Worm (Caenorhabditis elegans) whole organism, young adult: ENCODE results near the gene srh-99.

ENCODE experiments used
- D2030.7 ChIP-seq: fragments of 200-800 bp; sonication (Bioruptor generic); IDR thresholded peaks from 2 replicates; pipeline ENCODE4 v1.3.6; 2022; ENCODE audit warnings: missing genetic modification reagents, missing genetic modification characterization, missing compliant biosample characterization
- F23B12.7 ChIP-seq: sonication (generic microtip); optimal IDR thresholded peaks from 2 replicates; lab custom pipeline; 2017; ENCODE audit warnings: missing genetic modification characterization, mild to moderate bottlenecking, missing compliant biosample characterization, antibody characterized with exemption, moderate library complexity; ENCODE audit not compliant: insufficient read depth
- F33H1.4 ChIP-seq: fragments of 200-800 bp; sonication (Bioruptor generic); IDR thresholded peaks from 2 replicates; pipeline ENCODE4 v1.3.6; 2022; ENCODE audit warnings: missing genetic modification reagents, missing genetic modification characterization, missing compliant biosample characterization
- F39B2.1 ChIP-seq: fragments of 200-800 bp; sonication (Bioruptor generic); IDR thresholded peaks from 2 replicates; pipeline ENCODE4 v1.3.6; 2022; ENCODE audit warnings: missing genetic modification reagents, missing genetic modification characterization, missing compliant biosample characterization
- F55B11.4 ChIP-seq: sonication (generic microtip); optimal IDR thresholded peaks from 2 replicates; lab custom pipeline; 2016; ENCODE audit warnings: missing compliant biosample characterization, missing genetic modification characterization, borderline replicate concordance; ENCODE audit not compliant: insufficient read depth
- K11D2.4 ChIP-seq: fragments of 200-800 bp; sonication (Bioruptor generic); IDR thresholded peaks from 2 replicates; pipeline ENCODE4 v1.3.6; 2022; ENCODE audit warnings: missing genetic modification reagents, missing genetic modification characterization, missing compliant biosample characterization
- Y53F4B.3 ChIP-seq: fragments of 200-800 bp; sonication (Bioruptor generic); IDR thresholded peaks from 2 replicates; pipeline ENCODE4 v1.3.6; 2022; ENCODE audit warnings: missing genetic modification reagents, missing genetic modification characterization, missing compliant biosample characterization
- Y56A3A.18 ChIP-seq: fragments of 200-800 bp; sonication (Bioruptor generic); IDR thresholded peaks from 2 replicates; pipeline ENCODE4 v1.3.6; 2022; ENCODE audit warnings: missing genetic modification reagents, missing genetic modification characterization, missing compliant biosample characterization
- akir-1 ChIP-seq: fragments of 200-800 bp; sonication (Bioruptor generic); optimal IDR thresholded peaks from 2 replicates; lab custom pipeline; 2018; ENCODE audit warnings: mild to moderate bottlenecking, missing genetic modification characterization, moderate library complexity, missing compliant biosample characterization
- ama-1 ChIP-seq, 3 experiments: fragments of 150-350 bp in 1 of 3; sonication (generic microtip) in 2 of 3; optimal IDR thresholded peaks; 2 replicates each; lab custom pipeline; 2014 to 2018; ENCODE audit warnings: missing biosample characterization in 2 of 3, missing genetic modification characterization in 2 of 3, missing genetic modification reagents in 2 of 3
- attf-5 ChIP-seq: fragments of 200-800 bp; sonication (Bioruptor generic); optimal IDR thresholded peaks from 2 replicates; lab custom pipeline; 2018; ENCODE audit warnings: mild to moderate bottlenecking, missing genetic modification characterization, missing compliant biosample characterization
- bed-1 ChIP-seq: fragments of 200-800 bp; sonication (Bioruptor generic); IDR thresholded peaks from 2 replicates; pipeline ENCODE4 v1.3.6; 2022; ENCODE audit warnings: missing genetic modification reagents, missing genetic modification characterization, missing compliant biosample characterization
- ceh-27 ChIP-seq: fragments of 200-800 bp; sonication (Bioruptor generic); optimal IDR thresholded peaks from 2 replicates; lab custom pipeline; 2018; ENCODE audit warnings: mild to moderate bottlenecking, missing genetic modification characterization, moderate library complexity, missing compliant biosample characterization
- ceh-40 ChIP-seq: fragments of 200-800 bp; sonication (Bioruptor generic); IDR thresholded peaks from 2 replicates; pipeline ENCODE4 v1.3.6; 2022; ENCODE audit warnings: missing genetic modification characterization, missing compliant biosample characterization
- dpff-1 ChIP-seq: sonication (generic microtip); optimal IDR thresholded peaks from 2 replicates; lab custom pipeline; 2017; ENCODE audit warnings: mild to moderate bottlenecking, missing genetic modification characterization, missing compliant biosample characterization
- efl-1 ChIP-seq: fragments of 150-350 bp; optimal IDR thresholded peaks from 2 replicates; lab custom pipeline; 2014; ENCODE audit warnings: missing biosample characterization, missing genetic modification reagents, missing genetic modification characterization
- ets-4 ChIP-seq: fragments of 200-800 bp; sonication (Bioruptor generic); optimal IDR thresholded peaks from 2 replicates; lab custom pipeline; 2018; ENCODE audit warnings: mild to moderate bottlenecking, missing genetic modification characterization, missing compliant biosample characterization
- hlh-12 ChIP-seq: sonication (generic microtip); optimal IDR thresholded peaks from 2 replicates; lab custom pipeline; 2016; ENCODE audit warnings: missing genetic modification characterization, missing compliant biosample characterization
- hmg-1.2 ChIP-seq: fragments of 200-800 bp; sonication (Bioruptor generic); IDR thresholded peaks from 2 replicates; pipeline ENCODE4 v1.3.6; 2022; ENCODE audit warnings: missing genetic modification reagents, missing genetic modification characterization, missing compliant biosample characterization
- lag-1 ChIP-seq: fragments of 200-800 bp; sonication (Bioruptor generic); IDR thresholded peaks from 2 replicates; pipeline ENCODE4 v1.3.6; 2022; ENCODE audit warnings: missing genetic modification reagents, missing genetic modification characterization, missing compliant biosample characterization
- let-526 ChIP-seq: fragments of 200-800 bp; sonication (Bioruptor generic); IDR thresholded peaks from 2 replicates; pipeline ENCODE4 v1.3.6; 2022; ENCODE audit warnings: missing genetic modification reagents, missing genetic modification characterization, missing compliant biosample characterization
- lir-1 ChIP-seq: fragments of 200-800 bp; sonication (Bioruptor generic); conservative IDR thresholded peaks from 2 replicates; pipeline ENCODE4 v1.3.6; 2022; ENCODE audit warnings: missing genetic modification reagents, missing genetic modification characterization, missing compliant biosample characterization
- madf-10 ChIP-seq: sonication (generic microtip); optimal IDR thresholded peaks from 2 replicates; lab custom pipeline; 2016; ENCODE audit warnings: mild to moderate bottlenecking, missing genetic modification characterization, missing compliant biosample characterization
- madf-3 ChIP-seq: fragments of 200-800 bp; sonication (Bioruptor generic); IDR thresholded peaks from 2 replicates; pipeline ENCODE4 v1.3.6; 2022; ENCODE audit warnings: missing genetic modification reagents, missing genetic modification characterization, missing compliant biosample characterization
- madf-6 ChIP-seq: fragments of 200-800 bp; sonication (Bioruptor generic); IDR thresholded peaks from 2 replicates; pipeline ENCODE4 v1.3.6; 2022; ENCODE audit warnings: missing genetic modification reagents, missing genetic modification characterization, missing compliant biosample characterization
- madf-8 ChIP-seq: fragments of 200-800 bp; sonication (Bioruptor generic); conservative IDR thresholded peaks from 2 replicates; pipeline ENCODE4 v1.3.6; 2022; ENCODE audit warnings: missing genetic modification reagents, missing genetic modification characterization, missing compliant biosample characterization
- mcd-1 ChIP-seq: fragments of 200-800 bp; sonication (Bioruptor generic); IDR thresholded peaks from 2 replicates; pipeline ENCODE4 v1.3.6; 2022; ENCODE audit warnings: missing genetic modification reagents, missing genetic modification characterization, missing compliant biosample characterization
- mel-28 ChIP-seq: sonication (generic microtip); optimal IDR thresholded peaks from 2 replicates; lab custom pipeline; 2016; ENCODE audit warnings: borderline replicate concordance, mild to moderate bottlenecking, missing genetic modification characterization, missing compliant biosample characterization
- nfya-1 ChIP-seq: sonication (generic microtip); optimal IDR thresholded peaks from 2 replicates; lab custom pipeline; 2017; ENCODE audit warnings: antibody characterized with exemption, missing compliant biosample characterization, missing genetic modification characterization, borderline replicate concordance; ENCODE audit not compliant: insufficient read depth
- nhr-179 ChIP-seq: sonication (generic microtip); optimal IDR thresholded peaks from 2 replicates; lab custom pipeline; 2016; ENCODE audit warnings: mild to moderate bottlenecking, missing genetic modification characterization, missing compliant biosample characterization
- nhr-27 ChIP-seq: fragments of 200-800 bp; sonication (Bioruptor generic); optimal IDR thresholded peaks from 2 replicates; lab custom pipeline; 2018; ENCODE audit warnings: mild to moderate bottlenecking, missing genetic modification characterization, moderate library complexity, missing compliant biosample characterization
- pha-4 ChIP-seq: fragments of 150-350 bp; sonication (generic microtip); optimal IDR thresholded peaks from 2 replicates; lab custom pipeline; 2014; ENCODE audit warnings: missing biosample characterization, missing genetic modification reagents, missing genetic modification characterization
- rec-8 ChIP-seq, 2 experiments: sonication (generic microtip); optimal IDR thresholded peaks; 2 replicates each; lab custom pipeline; 2016; ENCODE audit warnings: mild to moderate bottlenecking in 2 of 2, missing genetic modification characterization in 2 of 2, missing genetic modification reagents in 2 of 2, missing genotype in 2 of 2, missing biosample characterization in 1 of 2, missing compliant biosample characterization in 1 of 2, moderate library complexity in 1 of 2
- repo-1 ChIP-seq: sonication (generic microtip); optimal IDR thresholded peaks from 2 replicates; lab custom pipeline; 2017; ENCODE audit warnings: mild to moderate bottlenecking, missing genetic modification characterization, missing compliant biosample characterization
- sea-2 ChIP-seq: fragments of 200-800 bp; sonication (Bioruptor generic); IDR thresholded peaks from 2 replicates; pipeline ENCODE4 v1.3.6; 2022; ENCODE audit warnings: missing genetic modification characterization, missing compliant biosample characterization
- snpc-1.3 ChIP-seq: sonication (generic microtip); optimal IDR thresholded peaks from 2 replicates; lab custom pipeline; 2017; ENCODE audit warnings: missing genetic modification characterization, mild to moderate bottlenecking, missing compliant biosample characterization, antibody characterized with exemption, moderate library complexity, missing genotype, missing genetic modification reagents; ENCODE audit not compliant: insufficient read depth
- snpc-4 ChIP-seq, 5 experiments: fragments of 150-350 bp in 1 of 5; sonication (generic microtip) in 4 of 5; optimal IDR thresholded peaks; 2 replicates each; lab custom pipeline; 2014 to 2018; ENCODE audit warnings: missing genetic modification characterization in 5 of 5, missing biosample characterization in 3 of 5, antibody characterized with exemption in 2 of 5, mild to moderate bottlenecking in 2 of 5, missing compliant biosample characterization in 2 of 5, missing genotype in 2 of 5, moderate library complexity in 2 of 5, missing genetic modification reagents in 1 of 5
- tbp1 ChIP-seq: fragments of 200-800 bp; sonication (Bioruptor generic); optimal IDR thresholded peaks from 2 replicates; lab custom pipeline; 2018; ENCODE audit warnings: mild to moderate bottlenecking, missing genetic modification characterization, missing compliant biosample characterization
- tbx-9 ChIP-seq: sonication (generic microtip); optimal IDR thresholded peaks from 2 replicates; lab custom pipeline; 2016; ENCODE audit warnings: borderline replicate concordance, missing genetic modification characterization, inconsistent platforms, missing compliant biosample characterization
- zfh-2 ChIP-seq: fragments of 200-800 bp; sonication (Bioruptor generic); conservative IDR thresholded peaks from 2 replicates; pipeline ENCODE4 v1.3.6; 2022; ENCODE audit warnings: missing genetic modification reagents, missing genetic modification characterization, missing compliant biosample characterization
- ztf-3 ChIP-seq: fragments of 200-800 bp; sonication (Bioruptor generic); optimal IDR thresholded peaks from 2 replicates; lab custom pipeline; 2018; ENCODE audit warnings: mild to moderate bottlenecking, missing genetic modification characterization, missing compliant biosample characterization

Gene srh-99

DNA sequence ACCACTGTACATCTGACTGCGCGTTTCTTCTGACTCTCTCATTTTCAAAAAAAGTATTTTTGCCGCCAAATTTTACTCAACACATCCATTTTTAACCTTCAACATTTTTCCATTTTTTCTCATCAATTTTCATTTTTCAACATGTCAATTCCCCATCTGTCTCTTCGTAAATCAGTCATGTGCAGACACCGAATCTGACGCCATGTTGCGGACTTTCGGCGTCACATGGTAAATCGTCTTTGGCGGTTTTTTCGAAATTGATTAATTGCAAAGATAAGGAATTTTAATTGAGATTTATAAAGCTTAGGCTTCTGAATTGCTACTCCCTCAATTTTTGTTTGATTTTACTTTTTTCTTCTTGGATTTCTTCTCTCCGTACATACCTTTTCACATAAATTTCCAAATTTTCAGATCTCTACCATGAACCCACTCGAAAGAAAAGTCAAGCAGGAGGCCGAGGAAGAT is 33.6 kb downstream of the srh-99 start, which contains the start of gene F19B10.1 (continued):
- TF ChIP-seq mel-28 (tag; lab: Kevin White, UChicago): no peak

DNA sequence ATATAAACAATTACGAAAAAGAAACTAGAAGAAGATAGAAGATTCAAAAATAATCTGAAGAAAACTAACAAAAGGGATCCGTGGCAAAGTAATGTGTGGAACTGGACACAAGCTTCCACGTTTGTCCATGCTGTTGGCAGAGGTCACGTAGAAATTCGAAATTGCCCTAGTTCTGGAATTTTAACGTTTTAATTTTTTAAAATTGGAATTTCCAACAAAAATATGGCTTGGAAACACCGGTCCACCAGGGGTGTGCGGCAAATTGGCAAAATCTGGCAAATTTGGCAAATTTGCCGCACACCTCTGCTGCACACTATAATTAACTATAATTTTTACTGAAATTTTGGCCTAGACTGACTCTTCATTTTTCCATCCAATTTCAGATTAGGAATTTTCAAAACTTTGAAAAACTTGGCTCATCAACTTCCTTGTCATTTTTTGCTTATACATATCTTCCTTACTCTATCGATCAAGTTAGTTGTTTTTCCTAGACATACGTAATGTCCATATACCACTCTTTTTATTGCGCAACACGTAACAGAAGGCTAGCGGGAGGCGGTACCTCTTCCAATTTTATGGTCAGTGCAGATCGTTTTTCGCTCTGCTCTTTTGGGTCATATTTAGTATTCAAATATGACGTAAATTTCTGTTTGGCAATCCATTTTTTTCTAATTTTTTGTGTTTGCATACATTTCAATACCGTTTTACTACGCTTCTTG is 34.8 kb downstream of the srh-99 start, which contains the start of gene F19B10.10:
F19B10.10 (minus strand) TSS at position 51 of the 719 bp plus-strand sequence.
- TF ChIP-seq zfh-2 (GFP tag; lab: Robert Waterston, UW) (no peak), ceh-27 (GFP tag; lab: Kevin White, UChicago) (no peak), attf-5 (GFP tag; lab: Kevin White, UChicago) (no peak), tbx-9 (tag; lab: Kevin White, UChicago) (no peak), F39B2.1 (GFP tag; lab: Robert Waterston, UW) (no peak), let-526 (GFP tag; lab: Robert Waterston, UW) (no peak), F23B12.7 (tag; lab: Kevin White, UChicago) (no peak), lir-1 (GFP tag; lab: Robert Waterston, UW) (no peak), sea-2 (GFP tag; lab: Robert Waterston, UW) (no peak), Y53F4B.3 (GFP tag; lab: Robert Waterston, UW) (no peak), madf-8 (GFP tag; lab: Robert Waterston, UW) (no peak), ama-1 (optimal IDR thresholded peaks at IDR 0.05; lab: Kevin White, UChicago) (no peak), ama-1 (GFP tag; optimal IDR thresholded peaks at IDR 0.05; lab: Kevin White, UChicago) (no peak), lag-1 (GFP tag; lab: Robert Waterston, UW) (no peak), akir-1 (GFP tag; lab: Kevin White, UChicago) (no peak), dpff-1 (tag; lab: Kevin White, UChicago) (no peak), madf-6 (no peak), K11D2.4 (GFP tag; lab: Robert Waterston, UW) (no peak)

DNA sequence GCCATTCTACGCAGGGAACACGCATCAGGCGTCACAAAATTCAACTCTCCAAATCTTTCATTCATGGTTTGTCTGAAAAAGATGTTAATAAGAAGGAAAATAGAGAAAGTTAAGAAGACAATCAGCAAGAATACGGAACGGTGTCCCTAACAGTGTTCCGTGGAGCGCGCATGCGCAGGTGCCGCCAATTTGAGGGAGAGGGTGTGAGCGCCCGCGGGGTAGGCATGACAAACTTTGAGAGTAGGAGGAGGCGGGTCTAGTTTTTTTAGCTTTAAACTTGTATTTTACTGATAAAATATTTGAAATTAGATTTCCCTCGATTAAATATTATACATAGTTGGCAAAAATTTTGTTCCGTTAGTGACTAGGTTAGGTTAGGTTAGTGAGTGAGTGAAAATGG is 36.0 kb downstream of the srh-99 start:
- TF ChIP-seq nhr-179 (no peak), rec-8 (tag; optimal IDR thresholded peaks at IDR 0.05; lab: Kevin White, UChicago) (no peak), ztf-3 (no peak), madf-10 (tag; lab: Kevin White, UChicago) (no peak), madf-6 (peak; percentile 86), madf-3 (GFP tag; lab: Robert Waterston, UW) (no peak), F55B11.4 (tag; lab: Kevin White, UChicago) (no peak), hlh-12 (tag; lab: Kevin White, UChicago) (no peak), K11D2.4 (GFP tag; lab: Robert Waterston, UW) (no peak), Y56A3A.18 (no peak), mcd-1 (no peak), pha-4 (tag; lab: Kevin White, UChicago) (no peak), repo-1 (no peak), bed-1 (GFP tag; lab: Robert Waterston, UW) (no peak), hmg-1.2 (peak; percentile 10; the same call in 1 of the 2 replicates), tbp1 (GFP tag; lab: Kevin White, UChicago) (no peak), F33H1.4 (GFP tag; lab: Robert Waterston, UW) (no peak), nfya-1 (no peak), ets-4 (no peak), attf-5 (GFP tag; lab: Kevin White, UChicago) (no peak), snpc-1.3 (tag; lab: Kevin White, UChicago) (no peak), nhr-27 (no peak), ceh-27 (GFP tag; lab: Kevin White, UChicago) (no peak), madf-8 (GFP tag; lab: Robert Waterston, UW) (peak; percentile 70), efl-1 (GFP tag; lab: Kevin White, UChicago) (peak; percentile 75), snpc-4 (GFP tag; optimal IDR thresholded peaks at IDR 0.05; lab: Kevin White, UChicago) (no peak), snpc-4 (tag; optimal IDR thresholded peaks at IDR 0.05; lab: Kevin White, UChicago) (no peak), D2030.7 (GFP tag; lab: Robert Waterston, UW) (no peak), ceh-40 (GFP tag; lab: Robert Waterston, UW) (no peak)
